Worm (Caenorhabditis elegans) whole organism, young adult: ENCODE measurements around the gene strd-1.

Experiments used
- ceh-100 ChIP-seq: fragments of 200-800 bp; sonication (Bioruptor generic); IDR thresholded peaks from 2 replicates; pipeline ENCODE4 v1.3.6; 2022; ENCODE audit warnings: missing genetic modification reagents, missing genetic modification characterization, missing compliant biosample characterization
- snpc-1.1 ChIP-seq: sonication (generic microtip); optimal IDR thresholded peaks from 2 replicates; lab custom pipeline; 2017; ENCODE audit warnings: missing genetic modification characterization, mild to moderate bottlenecking, missing compliant biosample characterization, antibody characterized with exemption, moderate library complexity, missing genotype, missing genetic modification reagents; ENCODE audit not compliant: insufficient read depth

ce11 chrIII:10983153-10983552 lies 35.9 kb downstream of the strd-1 start, which contains the start of gene col-92:
- TF ChIP-seq snpc-1.1 (tag; lab: Kevin White, UChicago) (no peak), ceh-100 (GFP tag; lab: Robert Waterston, UW) (no peak)
